Worm (Caenorhabditis elegans) whole organism, young adult: ENCODE results near the gene syx-6.

Experiments
- Y95B8A.8 ChIP-seq: fragments of 200-800 bp; sonication (Bioruptor generic); IDR thresholded peaks from 2 replicates; pipeline ENCODE4 v1.3.6; 2022; ENCODE audit warnings: missing genetic modification reagents, missing genetic modification characterization, missing compliant biosample characterization
- aptf-3 ChIP-seq: fragments of 200-800 bp; sonication (Bioruptor generic); IDR thresholded peaks from 2 replicates; pipeline ENCODE4 v1.3.6; 2022; ENCODE audit warnings: missing genetic modification characterization, missing compliant biosample characterization
- bed-1 ChIP-seq: fragments of 200-800 bp; sonication (Bioruptor generic); IDR thresholded peaks from 2 replicates; pipeline ENCODE4 v1.3.6; 2022; ENCODE audit warnings: missing genetic modification reagents, missing genetic modification characterization, missing compliant biosample characterization
- dpff-1 ChIP-seq: sonication (generic microtip); optimal IDR thresholded peaks from 2 replicates; lab custom pipeline; 2017; ENCODE audit warnings: mild to moderate bottlenecking, missing genetic modification characterization, missing compliant biosample characterization
- hmg-1.2 ChIP-seq: fragments of 200-800 bp; sonication (Bioruptor generic); IDR thresholded peaks from 2 replicates; pipeline ENCODE4 v1.3.6; 2022; ENCODE audit warnings: missing genetic modification reagents, missing genetic modification characterization, missing compliant biosample characterization
- hrde-1 ChIP-seq: sonication (generic microtip); optimal IDR thresholded peaks from 2 replicates; lab custom pipeline; 2016; ENCODE audit warnings: missing genetic modification characterization, mild to moderate bottlenecking, missing compliant biosample characterization, moderate library complexity, missing genotype, missing genetic modification reagents, borderline replicate concordance
- madf-10 ChIP-seq: sonication (generic microtip); optimal IDR thresholded peaks from 2 replicates; lab custom pipeline; 2016; ENCODE audit warnings: mild to moderate bottlenecking, missing genetic modification characterization, missing compliant biosample characterization
- snpc-4 ChIP-seq, 5 experiments: fragments of 150-350 bp in 1 of 5; sonication (generic microtip) in 4 of 5; optimal IDR thresholded peaks; 2 replicates each; lab custom pipeline; 2014 to 2018; ENCODE audit warnings: missing genetic modification characterization in 5 of 5, missing biosample characterization in 3 of 5, antibody characterized with exemption in 2 of 5, mild to moderate bottlenecking in 2 of 5, missing compliant biosample characterization in 2 of 5, missing genotype in 2 of 5, moderate library complexity in 2 of 5, missing genetic modification reagents in 1 of 5
- unc-62 ChIP-seq: fragments of 150-350 bp; optimal IDR thresholded peaks from 2 replicates; lab custom pipeline; 2014; ENCODE audit warnings: missing biosample characterization, missing genetic modification reagents, missing genetic modification characterization

- no peak for TF ChIP-seq Y95B8A.8 (GFP tag; lab: Robert Waterston, UW)
- TF ChIP-seq hrde-1, result no peak
- TF ChIP-seq dpff-1, result no peak
- TF ChIP-seq hmg-1.2 (GFP tag; lab: Robert Waterston, UW), result no peak
- TF ChIP-seq snpc-4 (GFP tag; optimal IDR thresholded peaks at IDR 0.05; lab: Kevin White, UChicago), result no peak
- TF ChIP-seq snpc-4 (tag; optimal IDR thresholded peaks at IDR 0.05; lab: Kevin White, UChicago), result no peak
- no peak for TF ChIP-seq bed-1 (GFP tag; lab: Robert Waterston, UW)
- no peak for TF ChIP-seq madf-10 (tag; lab: Kevin White, UChicago)
- TF ChIP-seq aptf-3 (GFP tag; lab: Robert Waterston, UW), result no peak
- TF ChIP-seq unc-62, result no peak
Measured at ce11 chrX:3118596-3119287, 45.6 kb upstream of the syx-6 start.
